Worm (Caenorhabditis elegans) whole organism, late embryonic: Measurements from ENCODE around the gene B0336.7.

Experiments used
- F13H6.1 ChIP-seq: sonication (generic microtip); optimal IDR thresholded peaks from 2 replicates; lab custom pipeline; 2016; ENCODE audit warnings: missing genetic modification characterization, missing compliant biosample characterization
- ceh-14 ChIP-seq: sonication (generic microtip); optimal IDR thresholded peaks from 2 replicates; lab custom pipeline; 2016; ENCODE audit warnings: missing genotype, missing genetic modification characterization, missing compliant biosample characterization
- ceh-22 ChIP-seq: sonication (generic microtip); optimal IDR thresholded peaks from 2 replicates; lab custom pipeline; 2017; ENCODE audit warnings: missing biosample characterization, missing genetic modification characterization
- ceh-24 ChIP-seq: sonication (generic microtip); optimal IDR thresholded peaks from 2 replicates; lab custom pipeline; 2016; ENCODE audit warnings: mild to moderate bottlenecking, missing genetic modification characterization, missing compliant biosample characterization
- ceh-31 ChIP-seq: sonication (generic microtip); optimal IDR thresholded peaks from 2 replicates; lab custom pipeline; 2016; ENCODE audit warnings: missing genetic modification characterization, missing compliant biosample characterization
- elt-4 ChIP-seq: sonication (generic microtip); optimal IDR thresholded peaks from 2 replicates; lab custom pipeline; 2016; ENCODE audit warnings: missing genetic modification characterization, missing compliant biosample characterization
- gmeb-2 ChIP-seq: sonication (generic microtip); optimal IDR thresholded peaks from 2 replicates; lab custom pipeline; 2016; ENCODE audit warnings: missing genetic modification characterization, inconsistent platforms, missing compliant biosample characterization
- lin-11 ChIP-seq: fragments of 200-800 bp; sonication (Bioruptor generic); optimal IDR thresholded peaks from 2 replicates; lab custom pipeline; 2018; ENCODE audit warnings: mild to moderate bottlenecking, missing genetic modification characterization, missing compliant biosample characterization
- pha-4 ChIP-seq: fragments of 150-350 bp; optimal IDR thresholded peaks from 2 replicates; lab custom pipeline; 2018; ENCODE audit warnings: missing biosample characterization, missing genetic modification reagents, missing genetic modification characterization

- TF ChIP-seq ceh-24 (tag; lab: Kevin White, UChicago) (no peak), F13H6.1 (no peak), ceh-22 (tag; lab: Kevin White, UChicago) (no peak), pha-4 (tag; lab: Kevin White, UChicago) (no peak), lin-11 (no peak), ceh-31 (no peak), gmeb-2 (tag; lab: Kevin White, UChicago) (no peak), ceh-14 (tag; lab: Kevin White, UChicago) (no peak), elt-4 (tag; lab: Kevin White, UChicago) (no peak)
Measured at ce11 chrIII:5734328-5734727, 37.2 kb upstream of the B0336.7 start.
